Worm (Caenorhabditis elegans) whole organism, late embryonic: ENCODE results near the gene csn-6.

Source experiments
- mec-3 ChIP-seq: sonication (generic microtip); optimal IDR thresholded peaks from 2 replicates; lab custom pipeline; 2016; ENCODE audit warnings: borderline replicate concordance, missing genetic modification characterization, missing compliant biosample characterization
- pha-4 ChIP-seq: fragments of 150-350 bp; optimal IDR thresholded peaks from 2 replicates; lab custom pipeline; 2018; ENCODE audit warnings: missing biosample characterization, missing genetic modification reagents, missing genetic modification characterization
- pqm-1 ChIP-seq: sonication (generic microtip); optimal IDR thresholded peaks from 2 replicates; lab custom pipeline; 2016; ENCODE audit warnings: missing genetic modification characterization, missing compliant biosample characterization

ce11 chrIV:13258872-13259271 is 41.8 kb upstream of the csn-6 start, which contains the start of gene JC8.16:
- TF ChIP-seq pha-4 (tag; lab: Kevin White, UChicago) = no peak
- TF ChIP-seq mec-3 (tag; lab: Kevin White, UChicago) = no peak
- TF ChIP-seq pqm-1 = no peak
